Fruit fly (Drosophila melanogaster) whole organism, embryonic: Measurements from ENCODE around the gene CG44037.

Experiments used
- Antp ChIP-seq: fragments of 200-800 bp; sonication (Bioruptor generic); optimal IDR thresholded peaks from 3 replicates; lab custom pipeline; 2016; ENCODE audit warnings: missing biosample characterization, missing genetic modification characterization
- Bdp1 ChIP-seq: fragments of 200-800 bp; sonication (Bioruptor generic); optimal IDR thresholded peaks from 3 replicates; lab custom pipeline; 2016; ENCODE audit warnings: missing biosample characterization, missing genetic modification characterization
- CG10654 ChIP-seq: fragments of 200-800 bp; sonication (Bioruptor generic); optimal IDR thresholded peaks from 2 replicates; lab custom pipeline; 2016; ENCODE audit warnings: missing biosample characterization, missing genetic modification characterization
- CG11696 ChIP-seq: fragments of 200-800 bp; sonication (Bioruptor generic); IDR thresholded peaks from 2 replicates; pipeline ENCODE4 v1.3.6; 2022; ENCODE audit warnings: missing biosample characterization, missing genetic modification characterization
- CG14441 ChIP-seq: fragments of 200-800 bp; sonication (Bioruptor generic); IDR thresholded peaks from 2 replicates; pipeline ENCODE4 v1.3.6; 2022; ENCODE audit warnings: missing biosample characterization, missing genetic modification characterization
- CG14965 ChIP-seq: fragments of 200-800 bp; sonication (Bioruptor generic); optimal IDR thresholded peaks from 2 replicates; lab custom pipeline; 2016; ENCODE audit warnings: missing biosample characterization, missing genetic modification characterization, borderline replicate concordance
- CG1529 ChIP-seq: fragments of 200-800 bp; sonication (Bioruptor generic); optimal IDR thresholded peaks from 3 replicates; lab custom pipeline; 2018; ENCODE audit warnings: missing biosample characterization, missing genetic modification characterization
- CG17186 ChIP-seq: fragments of 200-800 bp; sonication (Bioruptor generic); optimal IDR thresholded peaks from 3 replicates; lab custom pipeline; 2017; ENCODE audit warnings: missing biosample characterization, missing genetic modification reagents, missing genetic modification characterization
- CG17385 ChIP-seq: fragments of 200-800 bp; sonication (Bioruptor generic); optimal IDR thresholded peaks from 3 replicates; lab custom pipeline; 2018; ENCODE audit warnings: missing biosample characterization, mild to moderate bottlenecking, missing genetic modification characterization
- CG2199 ChIP-seq: fragments of 200-800 bp; sonication (Bioruptor generic); IDR thresholded peaks from 3 replicates; pipeline ENCODE4 v1.3.6; 2022; ENCODE audit warnings: missing biosample characterization, missing genetic modification characterization
- CG31441 ChIP-seq: fragments of 200-800 bp; sonication (Bioruptor generic); IDR thresholded peaks from 2 replicates; pipeline ENCODE4 v1.3.6; 2022; ENCODE audit warnings: missing biosample characterization, missing genetic modification characterization
- CG33557 ChIP-seq: fragments of 200-800 bp; sonication (Bioruptor generic); optimal IDR thresholded peaks from 2 replicates; lab custom pipeline; 2019; ENCODE audit warnings: missing biosample characterization, mild to moderate bottlenecking, missing genetic modification characterization, moderate library complexity
- CG4282 ChIP-seq: fragments of 200-800 bp; sonication (Bioruptor generic); optimal IDR thresholded peaks from 2 replicates; lab custom pipeline; 2016; ENCODE audit warnings: missing biosample characterization, missing genetic modification characterization
- CG4424 ChIP-seq: fragments of 200-800 bp; sonication (Bioruptor generic); optimal IDR thresholded peaks from 3 replicates; lab custom pipeline; 2016; ENCODE audit warnings: missing biosample characterization, missing genetic modification characterization
- CG5953 ChIP-seq: fragments of 200-800 bp; sonication (Bioruptor generic); IDR thresholded peaks from 2 replicates; pipeline ENCODE4 v1.3.6; 2022; ENCODE audit warnings: missing biosample characterization, missing genetic modification characterization
- CG6689 ChIP-seq: fragments of 200-800 bp; sonication (Bioruptor generic); IDR thresholded peaks from 2 replicates; pipeline ENCODE4 v1.3.6; 2022; ENCODE audit warnings: missing biosample characterization, missing genetic modification characterization
- CG7271 ChIP-seq: fragments of 200-800 bp; sonication (Bioruptor generic); optimal IDR thresholded peaks from 2 replicates; lab custom pipeline; 2018; ENCODE audit warnings: missing biosample characterization, mild to moderate bottlenecking, missing genetic modification characterization, moderate library complexity
- CG8765 ChIP-seq: fragments of 200-800 bp; sonication (Bioruptor generic); IDR thresholded peaks from 2 replicates; pipeline ENCODE4 v1.3.6; 2022; ENCODE audit warnings: missing biosample characterization, missing genetic modification characterization
- CG9437 ChIP-seq: fragments of 200-800 bp; sonication (Bioruptor generic); optimal IDR thresholded peaks from 2 replicates; lab custom pipeline; 2018; ENCODE audit warnings: missing biosample characterization, mild to moderate bottlenecking, missing genetic modification characterization
- Ets65A ChIP-seq: fragments of 200-800 bp; sonication (Bioruptor generic); peaks from one replicate; lab custom pipeline; 2016; ENCODE audit warnings: missing biosample characterization, missing genetic modification characterization
- HHEX ChIP-seq: fragments of 200-800 bp; sonication (Bioruptor generic); optimal IDR thresholded peaks from 3 replicates; lab custom pipeline; 2017; ENCODE audit warnings: missing biosample characterization, mild to moderate bottlenecking, missing genetic modification characterization, missing genetic modification reagents
- Hey ChIP-seq: fragments of 200-800 bp; sonication (Bioruptor generic); optimal IDR thresholded peaks from 3 replicates; lab custom pipeline; 2018; ENCODE audit warnings: missing biosample characterization, mild to moderate bottlenecking, missing genetic modification characterization
- Hr78 ChIP-seq, 2 experiments: fragments of 200-800 bp in 1 of 2; fragments of >200 bp in 1 of 2; sonication (Bioruptor generic) in 1 of 2; optimal IDR thresholded peaks; 2 replicates each; lab custom pipeline; 2017 to 2019; ENCODE audit warnings: missing biosample characterization in 2 of 2, missing genetic modification characterization in 2 of 2, mild to moderate bottlenecking in 1 of 2, moderate library complexity in 1 of 2
- Jarid2 ChIP-seq: fragments of 200-800 bp; sonication (Bioruptor generic); optimal IDR thresholded peaks from 3 replicates; lab custom pipeline; 2017; ENCODE audit warnings: mild to moderate bottlenecking, missing biosample characterization, missing genetic modification reagents, missing genetic modification characterization
- Ptx1 ChIP-seq: fragments of 200-800 bp; sonication (Bioruptor generic); IDR thresholded peaks from 2 replicates; pipeline ENCODE4 v1.3.6; 2022; ENCODE audit warnings: missing biosample characterization, missing genetic modification characterization
- Sry-δ ChIP-seq: fragments of 200-800 bp; sonication (Bioruptor generic); optimal IDR thresholded peaks from 2 replicates; lab custom pipeline; 2016; ENCODE audit warnings: missing biosample characterization, missing genetic modification characterization
- br ChIP-seq: fragments of >200 bp; optimal IDR thresholded peaks from 2 replicates; lab custom pipeline; 2017
- en ChIP-seq: fragments of 200-800 bp; sonication (Bioruptor generic); optimal IDR thresholded peaks from 2 replicates; lab custom pipeline; 2016; ENCODE audit warnings: missing biosample characterization, missing genetic modification characterization
- gt ChIP-seq: fragments of 200-800 bp; sonication (Bioruptor generic); IDR thresholded peaks from 2 replicates; pipeline ENCODE4 v1.3.6; 2022; ENCODE audit warnings: missing biosample characterization, missing genetic modification characterization
- ham ChIP-seq: fragments of 200-800 bp; sonication (Bioruptor generic); IDR thresholded peaks from 2 replicates; pipeline ENCODE4 v1.3.6; 2022; ENCODE audit warnings: missing biosample characterization, missing genetic modification characterization
- insv ChIP-seq, 2 experiments: fragments of 200-800 bp; sonication (Bioruptor generic); optimal IDR thresholded peaks; 3 replicates each; lab custom pipeline; 2016 to 2018; ENCODE audit warnings: missing biosample characterization in 2 of 2, missing genetic modification characterization in 2 of 2
- jigr1 ChIP-seq: fragments of 200-800 bp; sonication (Bioruptor generic); IDR thresholded peaks from 3 replicates; pipeline ENCODE4 v1.3.6; 2022; ENCODE audit warnings: missing biosample characterization, missing genetic modification characterization
- jing ChIP-seq: fragments of 200-800 bp; sonication (Bioruptor generic); optimal IDR thresholded peaks from 2 replicates; lab custom pipeline; 2018; ENCODE audit warnings: missing biosample characterization, mild to moderate bottlenecking, missing genetic modification characterization
- kah ChIP-seq: fragments of 200-800 bp; sonication (Bioruptor generic); optimal IDR thresholded peaks from 2 replicates; lab custom pipeline; 2018; ENCODE audit warnings: missing biosample characterization, mild to moderate bottlenecking, missing genetic modification characterization
- klu ChIP-seq: fragments of 200-800 bp; sonication (Bioruptor generic); IDR thresholded peaks from 2 replicates; pipeline ENCODE4 v1.3.6; 2022; ENCODE audit warnings: missing biosample characterization, missing genetic modification characterization
- lola ChIP-seq, 3 experiments: fragments of >200 bp in 2 of 3; fragments of 200-800 bp in 1 of 3; sonication (Bioruptor generic) in 1 of 3; optimal IDR thresholded peaks; 2 replicates each; lab custom pipeline; 2017 to 2019; ENCODE audit warnings: missing biosample characterization in 3 of 3, missing genetic modification characterization in 3 of 3, mild to moderate bottlenecking in 1 of 3, moderate library complexity in 1 of 3
- maf-S ChIP-seq: fragments of 200-800 bp; sonication (Bioruptor generic); optimal IDR thresholded peaks from 2 replicates; lab custom pipeline; 2016; ENCODE audit warnings: missing biosample characterization, missing genetic modification characterization
- pnt ChIP-seq: fragments of 200-800 bp; sonication (Bioruptor generic); optimal IDR thresholded peaks from 3 replicates; lab custom pipeline; 2016; ENCODE audit warnings: missing biosample characterization, missing genetic modification characterization
- rib ChIP-seq: fragments of 200-800 bp; sonication (Bioruptor generic); IDR thresholded peaks from 2 replicates; pipeline ENCODE4 v1.3.6; 2022; ENCODE audit warnings: missing biosample characterization, missing genetic modification characterization
- ro ChIP-seq: fragments of 200-800 bp; sonication (Bioruptor generic); IDR thresholded peaks from 2 replicates; pipeline ENCODE4 v1.3.6; 2022; ENCODE audit warnings: missing biosample characterization, missing genetic modification characterization
- sc ChIP-seq, 3 experiments: fragments of >200 bp in 2 of 3; fragments of 200-800 bp in 1 of 3; sonication (Bioruptor generic) in 1 of 3; optimal IDR thresholded peaks; 2 replicates in 2 of 3; 3 replicates in 1 of 3; lab custom pipeline; 2017; ENCODE audit warnings: mild to moderate bottlenecking in 1 of 3, missing biosample characterization in 1 of 3, missing genetic modification characterization in 1 of 3, missing genetic modification reagents in 1 of 3
- sd ChIP-seq: fragments of 200-800 bp; sonication (Bioruptor generic); optimal IDR thresholded peaks from 3 replicates; lab custom pipeline; 2018; ENCODE audit warnings: missing biosample characterization, mild to moderate bottlenecking, missing genetic modification characterization, moderate library complexity
- sens-2 ChIP-seq: fragments of 200-800 bp; sonication (Bioruptor generic); IDR thresholded peaks from 2 replicates; pipeline ENCODE4 v1.3.6; 2022; ENCODE audit warnings: missing biosample characterization, missing genetic modification characterization
- sna ChIP-seq: fragments of 200-800 bp; sonication (Bioruptor generic); IDR thresholded peaks from 2 replicates; pipeline ENCODE4 v1.3.6; 2022; ENCODE audit warnings: missing biosample characterization, missing genetic modification characterization; ENCODE audit not compliant: partially characterized antibody
- so ChIP-seq: fragments of 200-800 bp; sonication (Bioruptor generic); IDR thresholded peaks from 3 replicates; pipeline ENCODE4 v1.3.6; 2022; ENCODE audit warnings: missing biosample characterization, missing genetic modification characterization
- tap ChIP-seq: fragments of 200-800 bp; optimal IDR thresholded peaks from 3 replicates; lab custom pipeline; 2019; ENCODE audit warnings: missing biosample characterization, mild to moderate bottlenecking, missing genetic modification characterization, moderate library complexity
- toy ChIP-seq: fragments of 200-800 bp; sonication (Bioruptor generic); IDR thresholded peaks from 2 replicates; pipeline ENCODE4 v1.3.6; 2022; ENCODE audit warnings: missing biosample characterization, missing genetic modification characterization
- trem ChIP-seq: fragments of 200-800 bp; optimal IDR thresholded peaks from 3 replicates; lab custom pipeline; 2019; ENCODE audit warnings: missing biosample characterization, mild to moderate bottlenecking, missing genetic modification characterization, moderate library complexity
- vvl ChIP-seq: fragments of 200-800 bp; sonication (Bioruptor generic); IDR thresholded peaks from 2 replicates; pipeline ENCODE4 v1.3.6; 2022; ENCODE audit warnings: missing biosample characterization, missing genetic modification characterization
- wdn ChIP-seq: fragments of 200-800 bp; sonication (Bioruptor generic); IDR thresholded peaks from 2 replicates; pipeline ENCODE4 v1.3.6; 2022; ENCODE audit warnings: missing biosample characterization, missing genetic modification characterization

Gene CG44037

DNA sequence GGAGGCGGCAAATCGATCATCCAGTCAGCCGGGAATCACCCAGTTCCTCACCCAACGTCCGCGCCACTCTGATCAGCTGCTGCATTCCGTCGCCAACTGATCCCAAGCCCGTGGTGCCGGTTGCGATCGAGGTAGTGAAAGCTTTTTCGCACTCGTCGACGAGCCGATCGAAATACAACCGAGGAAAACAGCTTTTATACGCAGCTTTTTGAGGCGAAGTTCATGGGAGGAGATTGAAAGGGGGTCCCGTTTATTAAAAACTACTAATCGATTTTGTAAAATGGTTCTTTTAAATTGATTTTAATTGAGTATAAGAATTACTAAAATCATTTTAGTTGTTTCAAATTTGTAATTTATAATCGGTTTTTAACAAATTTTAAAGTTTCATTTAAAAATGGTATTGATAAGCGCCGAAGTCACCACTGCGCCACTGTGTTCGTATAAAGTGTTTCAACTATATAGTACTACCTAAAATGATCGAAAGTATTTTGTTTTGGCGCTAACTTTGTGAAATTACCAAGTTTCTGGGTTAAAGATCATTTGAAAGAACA is 37.1 kb upstream of the CG44037 start, which contains the start of gene CG4860 (continued):
- TF ChIP-seq rib (peak; percentile 78), so (GFP tag; lab: Robert Waterston, UW) (peak; percentile 84), kah (peak; percentile 63), en (GFP tag; lab: Kevin White, UChicago) (peak; percentile 72), gt (GFP tag; lab: Robert Waterston, UW) (0 out of 2 replicates have a peak, but pooled peaks have one; percentile 14), HHEX (GFP tag; lab: Kevin White, UChicago) (peak; percentile 86), CG4424 (GFP tag; lab: Kevin White, UChicago) (peak; percentile 88), CG2199 (0 out of 3 replicates have a peak, but pooled peaks have one; percentile 53), CG17186 (GFP tag; lab: Kevin White, UChicago) (no peak), CG6689 (GFP tag; lab: Robert Waterston, UW) (peak; percentile 85), tap (tag; lab: Kevin White, UChicago) (peak; percentile 63), sna (GFP tag; lab: Robert Waterston, UW) (no peak), ro (GFP tag; lab: Robert Waterston, UW) (peak; percentile 67; the same call in 1 of the 2 replicates), CG7271 (tag; lab: Kevin White, UChicago) (peak; percentile 20), CG8765 (GFP tag; lab: Robert Waterston, UW) (peak; percentile 56; the same call in 1 of the 2 replicates), CG5953 (GFP tag; lab: Robert Waterston, UW) (peak; percentile 80), lola (GFP tag; optimal IDR thresholded peaks at IDR 0.05; lab: Kevin White, UChicago) (peak in 1 of 3 experiments; percentile 71), CG14441 (peak; percentile 89), sc (optimal IDR thresholded peaks at IDR 0.05; lab: Kevin White, UChicago) (no peak), sc (GFP tag; optimal IDR thresholded peaks at IDR 0.05; lab: Kevin White, UChicago) (peak; percentile 33), CG33557 (GFP tag; lab: Kevin White, UChicago) (no peak), CG14965 (GFP tag; lab: Kevin White, UChicago) (no peak), wdn (GFP tag; lab: Robert Waterston, UW) (peak; percentile 46; the same call in 1 of the 2 replicates), sd (no peak), trem (peak; percentile 13), CG10654 (GFP tag; lab: Kevin White, UChicago) (peak; percentile 78), maf-S (GFP tag; lab: Kevin White, UChicago) (peak; percentile 86), CG9437 (GFP tag; lab: Kevin White, UChicago) (peak; percentile 62), Hr78 (GFP tag; optimal IDR thresholded peaks at IDR 0.05; lab: Kevin White, UChicago) (no peak), ham (GFP tag; lab: Robert Waterston, UW) (0 out of 2 replicates have a peak, but pooled peaks have one; percentile 5), CG1529 (GFP tag; lab: Kevin White, UChicago) (peak; percentile 65), Sry-δ (peak; percentile 34), CG11696 (GFP tag; lab: Robert Waterston, UW) (peak; percentile 36; the same call in 1 of the 2 replicates), insv (GFP tag; optimal IDR thresholded peaks at IDR 0.05; lab: Kevin White, UChicago) (peak in 1 of 2 experiments; percentile 11), Jarid2 (peak; percentile 38), toy (peak; percentile 26; the same call in 1 of the 2 replicates), Antp (GFP tag; lab: Kevin White, UChicago) (peak; percentile 87), Hey (no peak), CG4282 (peak; percentile 49), sens-2 (GFP tag; lab: Robert Waterston, UW) (peak; percentile 62; the same call in 1 of the 2 replicates), pnt (peak; percentile 76), Ets65A (peak; percentile 98), CG17385 (GFP tag; lab: Kevin White, UChicago) (peak; percentile 80), klu (GFP tag; lab: Robert Waterston, UW) (peak; percentile 78), Bdp1 (GFP tag; lab: Kevin White, UChicago) (peak; percentile 65), jigr1 (GFP tag; lab: Robert Waterston, UW) (peak; percentile 54; the same call in 1 of the 3 replicates), CG31441 (GFP tag; lab: Robert Waterston, UW) (peak; percentile 91), jing (peak; percentile 46), br (no peak), vvl (GFP tag; lab: Robert Waterston, UW) (peak; percentile 91), Ptx1 (GFP tag; lab: Robert Waterston, UW) (peak; percentile 91)
